Worm (Caenorhabditis elegans): Measurements from ENCODE around the gene sdz-23.

sdz-23 gene

DNA sequence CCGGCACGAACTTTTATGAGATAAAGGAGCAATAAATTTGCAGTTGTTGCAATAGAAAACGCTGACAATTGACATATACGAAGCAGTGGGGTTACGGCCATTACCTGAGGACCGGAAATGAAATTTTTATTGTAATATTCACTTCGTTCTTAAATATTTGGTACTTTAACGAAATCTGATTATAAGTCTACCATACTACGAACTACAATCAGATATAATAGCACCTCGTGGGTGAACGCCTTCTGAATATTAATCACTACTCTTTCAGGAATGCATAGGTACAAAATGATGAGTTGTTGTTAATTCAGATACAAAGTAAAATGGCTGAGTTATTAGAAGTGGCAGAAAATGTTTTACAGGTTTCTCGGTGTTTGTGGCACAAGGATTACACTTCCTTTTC, 7.0 kb upstream of the sdz-23 start, which contains the start of gene str-129:
str-129 (minus strand) TSS at position 101 of the 400 bp plus-strand sequence.
- TF ChIP-seq lir-3 (tag; optimal IDR thresholded peaks at IDR 0.05; ENCODE audit: poor library complexity) = no peak
- no peak for TF ChIP-seq pax-3 (tag; optimal IDR thresholded peaks at IDR 0.05)
- no peak for TF ChIP-seq ceh-63 (GFP tag; optimal IDR thresholded peaks at IDR 0.05)
- TF ChIP-seq swsn-7 (tag; optimal IDR thresholded peaks at IDR 0.05) = no peak
- TF ChIP-seq C04F5.9 (tag; optimal IDR thresholded peaks at IDR 0.05) = no peak
- no peak for TF ChIP-seq C34B4.2 (tag; optimal IDR thresholded peaks at IDR 0.05)
- no peak for TF ChIP-seq ceh-8 (GFP tag; optimal IDR thresholded peaks at IDR 0.05)
- no peak for TF ChIP-seq irx-1 (tag; optimal IDR thresholded peaks at IDR 0.05)
- TF ChIP-seq fos-1 (tag; optimal IDR thresholded peaks at IDR 0.05) = no peak
- TF ChIP-seq unc-86 (tag; optimal IDR thresholded peaks at IDR 0.05) = no peak
- no peak for TF ChIP-seq dsc-1 (tag; optimal IDR thresholded peaks at IDR 0.05)
- no peak for TF ChIP-seq lin-14 (GFP tag; optimal IDR thresholded peaks at IDR 0.05)
- TF ChIP-seq zip-4 (GFP tag; optimal IDR thresholded peaks at IDR 0.05) = no peak
- TF ChIP-seq fkh-8 (tag; optimal IDR thresholded peaks at IDR 0.05) = no peak
- no peak for TF ChIP-seq ceh-88 (GFP tag; IDR thresholded peaks at IDR 0.05)
- no peak for TF ChIP-seq sox-4 (tag; optimal IDR thresholded peaks at IDR 0.05)
- no peak for TF ChIP-seq C16A3.4 (tag; optimal IDR thresholded peaks at IDR 0.05)
- no peak for TF ChIP-seq ceh-90 (tag; optimal IDR thresholded peaks at IDR 0.05)

DNA sequence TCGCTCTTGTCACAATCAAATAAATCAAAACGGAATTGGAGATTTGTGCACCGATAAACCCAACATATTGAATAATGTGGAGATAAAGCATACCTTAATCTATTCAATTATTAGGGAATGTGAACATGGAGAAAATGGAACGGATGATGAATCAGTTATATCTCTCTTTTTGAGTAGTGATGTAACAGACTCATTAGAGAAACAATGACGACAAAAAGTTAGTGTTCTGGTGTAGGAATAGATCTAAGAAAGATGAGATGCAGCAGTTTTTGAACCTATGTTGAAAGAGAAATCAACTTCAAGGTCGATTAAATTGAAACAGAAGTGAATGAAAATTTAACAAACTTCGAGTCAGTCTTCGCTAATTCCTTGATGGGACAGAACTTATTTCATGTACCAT, 4.0 kb upstream of the sdz-23 start, which contains the start of gene str-146:
str-146 (minus strand) TSS at position 101 of the 400 bp plus-strand sequence.
- no peak for TF ChIP-seq unc-98 (GFP tag; IDR thresholded peaks at IDR 0.05)
- no peak for TF ChIP-seq ceh-8 (GFP tag; optimal IDR thresholded peaks at IDR 0.05)
- no peak for TF ChIP-seq ztf-4 (tag; optimal IDR thresholded peaks at IDR 0.05)
- TF ChIP-seq snu-23 (GFP tag; optimal IDR thresholded peaks at IDR 0.05) = no peak
- TF ChIP-seq C04F5.9 (tag; optimal IDR thresholded peaks at IDR 0.05) = no peak
- TF ChIP-seq ces-1 (GFP tag; optimal IDR thresholded peaks at IDR 0.05) = no peak
- no peak for TF ChIP-seq rnt-1 (tag; optimal IDR thresholded peaks at IDR 0.05)
- no peak for TF ChIP-seq jun-1 (tag; optimal IDR thresholded peaks at IDR 0.05)
- no peak for TF ChIP-seq nhr-11 (tag; optimal IDR thresholded peaks at IDR 0.05)

DNA sequence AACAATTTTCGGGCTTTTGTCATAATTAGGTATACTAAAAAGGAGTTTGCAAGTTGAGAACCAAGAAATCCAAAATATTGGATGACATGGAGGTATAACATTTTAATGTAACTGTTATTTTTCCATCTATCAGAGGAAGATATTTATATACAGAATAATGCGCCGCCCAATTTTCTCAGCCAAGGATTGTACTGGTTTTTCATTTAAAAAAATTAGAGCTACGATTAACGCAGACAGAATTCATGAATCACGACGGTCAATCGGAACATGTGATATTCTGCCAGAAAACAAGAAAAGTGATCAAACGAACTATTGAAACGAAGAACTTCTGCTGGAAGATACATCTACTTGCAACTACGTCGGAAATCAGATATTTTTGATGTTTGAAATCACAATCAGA, 1.2 kb upstream of the sdz-23 start, which contains the start of gene str-145:
str-145 (minus strand) TSS at position 101 of the 400 bp plus-strand sequence.
- TF ChIP-seq ceh-63 (GFP tag; optimal IDR thresholded peaks at IDR 0.05) = no peak
- TF ChIP-seq mab-9 (GFP tag; IDR thresholded peaks at IDR 0.05) = no peak
- TF ChIP-seq blmp-1 (tag; optimal IDR thresholded peaks at IDR 0.05) = no peak
- TF ChIP-seq nhr-28 (tag; optimal IDR thresholded peaks at IDR 0.05) = no peak
- TF ChIP-seq hlh-17 (GFP tag; optimal IDR thresholded peaks at IDR 0.05; ENCODE audit: borderline replicate concordance) = no peak
- no peak for TF ChIP-seq pqm-1 (tag; optimal IDR thresholded peaks at IDR 0.05)
- TF ChIP-seq rnt-1 (tag; optimal IDR thresholded peaks at IDR 0.05) = no peak
- TF ChIP-seq tlp-1 (tag; optimal IDR thresholded peaks at IDR 0.05) = no peak
- no peak for TF ChIP-seq fos-1 (tag; optimal IDR thresholded peaks at IDR 0.05)
- no peak for TF ChIP-seq lir-3 (tag; optimal IDR thresholded peaks at IDR 0.05; ENCODE audit: poor library complexity)
- no peak for TF ChIP-seq swsn-7 (tag; optimal IDR thresholded peaks at IDR 0.05)
- no peak for TF ChIP-seq nhr-77 (tag; optimal IDR thresholded peaks at IDR 0.05)
- no peak for TF ChIP-seq ceh-88 (GFP tag; IDR thresholded peaks at IDR 0.05)
- TF ChIP-seq C04F5.9 (tag; optimal IDR thresholded peaks at IDR 0.05) = no peak
- no peak for TF ChIP-seq pag-3 (tag; optimal IDR thresholded peaks at IDR 0.05; ENCODE audit: borderline replicate concordance, insufficient read depth)
- TF ChIP-seq vab-15 (tag; optimal IDR thresholded peaks at IDR 0.05) = no peak
- TF ChIP-seq ceh-82 (tag; optimal IDR thresholded peaks at IDR 0.05) = no peak

DNA sequence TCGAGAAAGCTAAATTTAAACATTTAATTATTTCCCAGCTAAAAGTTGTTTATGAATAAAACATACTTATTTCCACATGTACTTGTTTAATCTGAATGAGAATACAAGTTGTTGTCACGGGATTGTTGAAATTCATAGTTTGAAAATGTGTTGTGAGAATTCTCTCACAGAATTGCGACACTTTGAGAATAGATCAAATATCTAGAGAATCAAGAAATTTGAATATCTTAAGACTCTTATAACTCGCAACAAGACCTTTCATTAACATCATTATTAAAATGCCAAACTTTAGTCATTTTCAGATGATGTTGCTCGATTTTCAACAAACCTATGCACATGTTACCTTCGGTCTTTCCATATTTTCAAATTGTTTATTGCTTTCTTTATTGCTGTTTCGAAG, 3.6 kb downstream of the sdz-23 start, which contains the start of gene str-90:
str-90 (plus strand) TSS at position 301 of the 400 bp plus-strand sequence.
- TF ChIP-seq blmp-1 (tag; optimal IDR thresholded peaks at IDR 0.05) (no peak), aha-1 (tag; optimal IDR thresholded peaks at IDR 0.05) (no peak), egl-13 (tag; optimal IDR thresholded peaks at IDR 0.05) (no peak), lin-35 (GFP tag; optimal IDR thresholded peaks at IDR 0.05) (no peak)

Measured in whole organism, L1 larva.